Worm (Caenorhabditis elegans): ENCODE results near the gene sdz-18.

sdz-18 gene

DNA sequence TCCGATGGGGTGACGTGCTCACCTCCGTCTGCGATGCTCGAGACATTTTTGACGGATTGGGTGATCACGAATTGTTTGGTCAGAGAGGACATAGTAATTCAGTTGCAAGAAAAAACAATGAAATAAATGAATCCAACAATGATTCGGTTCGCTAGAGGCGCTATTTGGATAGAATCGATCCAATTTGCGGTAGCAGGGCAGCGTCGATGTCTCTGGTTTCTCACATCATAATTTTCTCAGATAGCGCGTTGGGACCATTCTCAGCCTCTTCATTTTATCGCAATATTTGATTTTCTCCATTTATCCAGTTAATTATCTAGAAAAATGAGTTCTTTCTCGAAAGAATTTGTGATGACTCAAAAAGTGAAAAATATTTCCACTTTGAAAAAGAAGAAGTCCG lies at the start of gene sdz-18:
sdz-18 (minus strand) TSS at position 101 of the 400 bp plus-strand sequence.
- TF ChIP-seq T22C8.4 (GFP tag; IDR thresholded peaks at IDR 0.05): no peak
- no peak for TF ChIP-seq ztf-29 (GFP tag; IDR thresholded peaks at IDR 0.05)
- TF ChIP-seq tab-1 (GFP tag; IDR thresholded peaks at IDR 0.05): no peak
- no peak for TF ChIP-seq ref-1 (GFP tag; conservative IDR thresholded peaks at IDR 0.05)
- TF ChIP-seq cog-1 (tag; optimal IDR thresholded peaks at IDR 0.05): no peak
- no peak for TF ChIP-seq med-1 (GFP tag; optimal IDR thresholded peaks at IDR 0.05; ENCODE audit: insufficient read depth)
- TF ChIP-seq klf-2 (GFP tag; conservative IDR thresholded peaks at IDR 0.05): no peak

DNA sequence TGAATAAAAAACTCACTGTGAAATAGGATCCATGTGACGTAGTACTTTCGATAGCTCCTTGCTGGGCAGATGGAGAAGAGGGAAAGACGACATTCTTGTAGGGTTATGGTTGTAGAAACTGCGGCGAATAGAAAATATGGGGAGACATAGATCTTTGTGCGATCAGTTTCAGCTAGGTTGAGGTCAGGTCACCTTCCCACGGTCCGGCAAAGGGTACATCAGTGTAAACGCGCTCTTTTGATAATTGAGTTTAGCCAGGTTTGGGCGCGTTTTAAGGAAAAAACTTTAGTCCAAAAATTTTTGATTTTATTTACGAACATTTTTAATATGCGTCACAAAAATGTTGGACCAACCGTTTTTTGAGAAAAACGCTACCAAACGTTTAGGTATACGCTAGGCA lies 49.8 kb upstream of the sdz-18 start, which contains the start of gene F36H5.17:
F36H5.17 (minus strand) TSS at position 101 of the 400 bp plus-strand sequence.
- TF ChIP-seq ztf-23 (GFP tag; IDR thresholded peaks at IDR 0.05): no peak
- TF ChIP-seq med-1 (GFP tag; optimal IDR thresholded peaks at IDR 0.05; ENCODE audit: insufficient read depth): no peak
- no peak for TF ChIP-seq ref-1 (GFP tag; conservative IDR thresholded peaks at IDR 0.05)
- no peak for TF ChIP-seq cog-1 (tag; optimal IDR thresholded peaks at IDR 0.05)
- TF ChIP-seq tab-1 (GFP tag; IDR thresholded peaks at IDR 0.05): no peak
- TF ChIP-seq ztf-29 (GFP tag; IDR thresholded peaks at IDR 0.05): no peak
- TF ChIP-seq flt-1 (GFP tag; IDR thresholded peaks at IDR 0.05): no peak
- TF ChIP-seq T22C8.4 (GFP tag; IDR thresholded peaks at IDR 0.05): no peak
- no peak for TF ChIP-seq klf-2 (GFP tag; conservative IDR thresholded peaks at IDR 0.05)

- TF ChIP-seq cog-1 (tag; optimal IDR thresholded peaks at IDR 0.05): no peak
- no peak for TF ChIP-seq T22C8.4 (GFP tag; IDR thresholded peaks at IDR 0.05)
- no peak for TF ChIP-seq ztf-23 (GFP tag; IDR thresholded peaks at IDR 0.05)
- no peak for TF ChIP-seq ztf-29 (GFP tag; IDR thresholded peaks at IDR 0.05)
- no peak for TF ChIP-seq ref-1 (GFP tag; conservative IDR thresholded peaks at IDR 0.05)
- no peak for TF ChIP-seq flt-1 (GFP tag; IDR thresholded peaks at IDR 0.05)
- no peak for TF ChIP-seq tab-1 (GFP tag; IDR thresholded peaks at IDR 0.05)
- TF ChIP-seq med-1 (GFP tag; optimal IDR thresholded peaks at IDR 0.05; ENCODE audit: insufficient read depth): no peak
- TF ChIP-seq klf-2 (GFP tag; conservative IDR thresholded peaks at IDR 0.05): no peak
Observed at ce11 chrII:1752990-1753389, 46.7 kb upstream of the sdz-18 start, which contains the start of gene F36H5.9. Gene F36H5.9 (minus strand): TSS chrII:1753090.

DNA sequence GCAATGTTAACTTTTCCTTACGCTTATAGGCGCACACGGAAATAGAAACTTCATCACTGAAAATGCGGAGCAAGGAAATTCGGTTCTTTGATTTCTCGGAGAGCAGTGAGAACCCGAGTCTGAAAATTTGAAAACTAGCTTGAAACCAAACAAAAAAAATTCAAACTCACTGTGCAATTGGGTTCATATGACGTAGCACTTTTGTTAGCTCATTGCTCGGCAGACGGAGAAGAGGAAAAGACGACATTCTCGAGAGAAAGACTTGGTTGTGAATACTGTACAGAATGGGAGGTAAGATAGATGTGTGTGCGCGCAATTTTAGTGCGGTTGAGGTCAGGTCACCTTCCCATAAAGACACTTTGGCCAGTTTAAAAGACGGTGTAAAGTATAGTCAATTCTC lies 44.1 kb upstream of the sdz-18 start, which contains the start of the genes F36H5.13 and F36H5.8:
F36H5.13 (minus strand) TSS at position 101 of the 400 bp plus-strand sequence.
F36H5.8 (minus strand) TSS at position 274 of the 400 bp plus-strand sequence.
- TF ChIP-seq ztf-23 (GFP tag; IDR thresholded peaks at IDR 0.05) (no peak), ztf-29 (GFP tag; IDR thresholded peaks at IDR 0.05) (no peak), ref-1 (GFP tag; conservative IDR thresholded peaks at IDR 0.05) (no peak), tab-1 (GFP tag; IDR thresholded peaks at IDR 0.05) (no peak), T22C8.4 (GFP tag; IDR thresholded peaks at IDR 0.05) (no peak), cog-1 (tag; optimal IDR thresholded peaks at IDR 0.05) (no peak), klf-2 (GFP tag; conservative IDR thresholded peaks at IDR 0.05) (no peak), flt-1 (GFP tag; IDR thresholded peaks at IDR 0.05) (no peak), med-1 (GFP tag; optimal IDR thresholded peaks at IDR 0.05; ENCODE audit: insufficient read depth) (no peak)

DNA sequence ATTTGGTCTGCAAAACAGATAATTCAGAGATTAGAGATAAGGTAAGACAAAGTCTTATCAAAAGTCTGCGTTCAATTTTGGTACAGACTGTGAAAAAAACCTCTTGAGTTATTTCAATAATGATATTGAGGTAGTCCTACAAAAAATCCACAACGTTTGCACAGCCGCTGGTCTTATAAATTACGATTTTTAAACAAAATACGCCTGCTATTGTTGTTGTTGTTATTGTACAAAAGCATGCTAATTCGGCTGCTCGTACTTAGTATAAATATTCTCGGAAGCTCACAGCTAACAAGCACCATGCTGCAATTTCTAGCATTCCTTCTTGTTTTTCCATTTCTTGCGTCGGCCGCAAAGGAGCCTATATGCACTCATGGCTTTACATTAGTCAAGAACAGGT lies 37.9 kb upstream of the sdz-18 start, which contains the start of gene clec-19:
clec-19 (plus strand) TSS at position 301 of the 400 bp plus-strand sequence.
- no peak for TF ChIP-seq tab-1 (GFP tag; IDR thresholded peaks at IDR 0.05)
- TF ChIP-seq ref-1 (GFP tag; conservative IDR thresholded peaks at IDR 0.05): no peak
- TF ChIP-seq cog-1 (tag; optimal IDR thresholded peaks at IDR 0.05): no peak
- TF ChIP-seq med-1 (GFP tag; optimal IDR thresholded peaks at IDR 0.05; ENCODE audit: insufficient read depth): no peak
- no peak for TF ChIP-seq ztf-23 (GFP tag; IDR thresholded peaks at IDR 0.05)
- no peak for TF ChIP-seq T22C8.4 (GFP tag; IDR thresholded peaks at IDR 0.05)
- no peak for TF ChIP-seq ztf-29 (GFP tag; IDR thresholded peaks at IDR 0.05)
- TF ChIP-seq flt-1 (GFP tag; IDR thresholded peaks at IDR 0.05): no peak
- no peak for TF ChIP-seq klf-2 (GFP tag; conservative IDR thresholded peaks at IDR 0.05)

DNA sequence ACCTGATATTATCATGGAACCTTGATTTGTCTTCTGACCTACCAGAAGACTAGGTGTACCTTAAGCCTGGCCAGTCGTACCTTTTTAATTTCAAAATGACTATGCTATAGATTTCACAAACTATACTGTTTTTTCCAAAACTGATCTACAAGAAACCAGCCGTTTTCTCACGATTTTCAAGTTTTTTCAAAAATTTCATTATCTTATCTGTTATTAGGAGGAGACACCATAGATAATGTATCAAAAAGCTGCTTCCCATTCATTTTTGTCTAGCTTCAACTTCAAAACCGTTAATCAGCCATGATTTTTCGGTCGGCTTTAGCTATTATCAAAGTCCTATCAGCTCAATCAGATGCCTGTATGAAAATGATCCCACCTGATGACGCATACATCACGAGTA lies 36.2 kb upstream of the sdz-18 start, which contains the start of gene F36H5.12:
F36H5.12 (plus strand) TSS at position 301 of the 400 bp plus-strand sequence.
- TF ChIP-seq T22C8.4 (GFP tag; IDR thresholded peaks at IDR 0.05): no peak

DNA sequence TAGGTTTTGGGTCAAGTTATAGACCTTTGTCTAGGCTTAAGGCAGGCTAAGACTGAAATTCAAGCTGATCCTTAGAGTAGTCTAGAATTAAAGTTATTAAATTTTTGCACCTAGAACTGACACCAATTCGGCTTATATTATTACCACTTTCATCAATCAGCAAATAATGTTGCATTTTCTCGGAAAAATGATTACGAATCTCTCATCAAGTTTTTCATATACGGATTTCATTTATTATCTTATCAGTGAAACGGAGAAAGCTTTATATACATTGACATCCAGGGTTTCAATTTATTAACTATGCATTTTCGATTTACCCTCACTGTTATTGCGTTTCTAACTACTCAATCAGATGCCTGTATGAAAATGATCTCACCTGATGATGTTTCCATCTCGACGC lies 35.0 kb upstream of the sdz-18 start, which contains the start of gene K07G6.1:
K07G6.1 (plus strand) TSS at position 301 of the 400 bp plus-strand sequence.
- no peak for TF ChIP-seq klf-2 (GFP tag; conservative IDR thresholded peaks at IDR 0.05)
- no peak for TF ChIP-seq ztf-23 (GFP tag; IDR thresholded peaks at IDR 0.05)
- no peak for TF ChIP-seq med-1 (GFP tag; optimal IDR thresholded peaks at IDR 0.05; ENCODE audit: insufficient read depth)
- no peak for TF ChIP-seq ztf-29 (GFP tag; IDR thresholded peaks at IDR 0.05)
- no peak for TF ChIP-seq flt-1 (GFP tag; IDR thresholded peaks at IDR 0.05)
- TF ChIP-seq ref-1 (GFP tag; conservative IDR thresholded peaks at IDR 0.05): no peak
- TF ChIP-seq T22C8.4 (GFP tag; IDR thresholded peaks at IDR 0.05): no peak
- no peak for TF ChIP-seq cog-1 (tag; optimal IDR thresholded peaks at IDR 0.05)
- no peak for TF ChIP-seq tab-1 (GFP tag; IDR thresholded peaks at IDR 0.05)

- TF ChIP-seq ztf-23 (GFP tag; IDR thresholded peaks at IDR 0.05) (no peak), T22C8.4 (GFP tag; IDR thresholded peaks at IDR 0.05) (no peak), klf-2 (GFP tag; conservative IDR thresholded peaks at IDR 0.05) (no peak), flt-1 (GFP tag; IDR thresholded peaks at IDR 0.05) (no peak), ref-1 (GFP tag; conservative IDR thresholded peaks at IDR 0.05) (no peak), ztf-29 (GFP tag; IDR thresholded peaks at IDR 0.05) (no peak), tab-1 (GFP tag; IDR thresholded peaks at IDR 0.05) (no peak), cog-1 (tag; optimal IDR thresholded peaks at IDR 0.05) (no peak), med-1 (GFP tag; optimal IDR thresholded peaks at IDR 0.05; ENCODE audit: insufficient read depth) (no peak)
Observed at ce11 chrII:1738844-1739243, 32.6 kb upstream of the sdz-18 start, which contains the start of the genes irld-9 and irld-33. Gene irld-9 (minus strand): TSS chrII:1738944. Gene irld-33 (plus strand): TSS chrII:1739052.

- no peak for TF ChIP-seq flt-1 (GFP tag; IDR thresholded peaks at IDR 0.05)
- TF ChIP-seq klf-2 (GFP tag; conservative IDR thresholded peaks at IDR 0.05): no peak
- no peak for TF ChIP-seq ztf-23 (GFP tag; IDR thresholded peaks at IDR 0.05)
- no peak for TF ChIP-seq tab-1 (GFP tag; IDR thresholded peaks at IDR 0.05)
- TF ChIP-seq med-1 (GFP tag; optimal IDR thresholded peaks at IDR 0.05; ENCODE audit: insufficient read depth): no peak
- TF ChIP-seq cog-1 (tag; optimal IDR thresholded peaks at IDR 0.05): no peak
- no peak for TF ChIP-seq T22C8.4 (GFP tag; IDR thresholded peaks at IDR 0.05)
- no peak for TF ChIP-seq ztf-29 (GFP tag; IDR thresholded peaks at IDR 0.05)
- TF ChIP-seq ref-1 (GFP tag; conservative IDR thresholded peaks at IDR 0.05): no peak
Observed at ce11 chrII:1736353-1736752, 30.1 kb upstream of the sdz-18 start, which contains the start of gene ceh-83. Gene ceh-83 (minus strand): TSS chrII:1736533.

All from whole organism, midembryonic.